Fruit fly (Drosophila melanogaster): ENCODE measurements around the gene Cox10.

Cox10 gene

dm6 chr2L:10292066-10292560, 39.2 kb upstream of the Cox10 start, which contains the start of gene Ufd4 (continued):
- peak; percentile 68 for TF ChIP-seq Ssrp (tag; optimal IDR thresholded peaks at IDR 0.05)
- TF ChIP-seq bigmax (GFP tag; optimal IDR thresholded peaks at IDR 0.05) = no peak
- peak; percentile 61 for TF ChIP-seq CG12744 (GFP tag; optimal IDR thresholded peaks at IDR 0.05)
- TF ChIP-seq CG9727 (GFP tag; optimal IDR thresholded peaks at IDR 0.05) = no peak
- peak; percentile 34 for TF ChIP-seq CG13775 (GFP tag; optimal IDR thresholded peaks at IDR 0.05)
- TF ChIP-seq H2.0 (GFP tag; IDR thresholded peaks at IDR 0.05) = peak; percentile 32; the same call in 1 of the 2 replicates
- TF ChIP-seq chm (GFP tag; IDR thresholded peaks at IDR 0.05) = no peak
- peak; percentile 5 for TF ChIP-seq emc (GFP tag; optimal IDR thresholded peaks at IDR 0.05)
- TF ChIP-seq Ada2b (GFP tag; IDR thresholded peaks at IDR 0.05) = peak; percentile 65
- TF ChIP-seq ab (GFP tag; optimal IDR thresholded peaks at IDR 0.05) = no peak
- peak; percentile 25 for TF ChIP-seq repo (GFP tag; optimal IDR thresholded peaks at IDR 0.05)
- TF ChIP-seq Bdp1 (GFP tag; optimal IDR thresholded peaks at IDR 0.05) = no peak
- TF ChIP-seq psq (GFP tag; optimal IDR thresholded peaks at IDR 0.05) = no peak
- TF ChIP-seq Neu2 (GFP tag; optimal IDR thresholded peaks at IDR 0.05; ENCODE audit: borderline replicate concordance) = no peak
- peak; percentile 73 for TF ChIP-seq CG17359 (tag; optimal IDR thresholded peaks at IDR 0.05)
- peak; percentile 93 for TF ChIP-seq onecut (GFP tag; IDR thresholded peaks at IDR 0.05)
- TF ChIP-seq en (GFP tag; optimal IDR thresholded peaks at IDR 0.05) = no peak
- TF ChIP-seq CG9817 (tag; optimal IDR thresholded peaks at IDR 0.05) = no peak
- TF ChIP-seq CG5953 (GFP tag; IDR thresholded peaks at IDR 0.05) = no peak
- TF ChIP-seq nerfin-2 (GFP tag; IDR thresholded peaks at IDR 0.05; ENCODE audit: partially characterized antibody) = no peak
- TF ChIP-seq CG18011 (GFP tag; optimal IDR thresholded peaks at IDR 0.05) = peak; percentile 19
- TF ChIP-seq tx (GFP tag; optimal IDR thresholded peaks at IDR 0.05) = peak; percentile 58
- TF ChIP-seq tin (GFP tag; optimal IDR thresholded peaks at IDR 0.05) = peak; percentile 68
- TF ChIP-seq mam (GFP tag; optimal IDR thresholded peaks at IDR 0.05) = peak; percentile 62
- TF ChIP-seq grau (tag; optimal IDR thresholded peaks at IDR 0.05) = no peak
- peak; percentile 83 for TF ChIP-seq CG17829 (tag; optimal IDR thresholded peaks at IDR 0.05)
- TF ChIP-seq ems (GFP tag; optimal IDR thresholded peaks at IDR 0.05) = peak; percentile 64
- peak; percentile 24 for TF ChIP-seq CG6683 (GFP tag; optimal IDR thresholded peaks at IDR 0.05)
- TF ChIP-seq CG13296 (GFP tag; optimal IDR thresholded peaks at IDR 0.05) = peak; percentile 76
- no peak for TF ChIP-seq CG15514 (GFP tag; optimal IDR thresholded peaks at IDR 0.05)
- TF ChIP-seq bbx (GFP tag; IDR thresholded peaks at IDR 0.05; ENCODE audit: partially characterized antibody) = peak; percentile 61; the same call in 1 of the 2 replicates
- TF ChIP-seq Dbx (GFP tag; IDR thresholded peaks at IDR 0.05) = peak; percentile 68; the same call in 1 of the 3 replicates
- peak; percentile 14 for TF ChIP-seq CG8089 (GFP tag; optimal IDR thresholded peaks at IDR 0.05)
- peak in 1 of 2 experiments; percentile 56 for TF ChIP-seq Hr51 (GFP tag; optimal IDR thresholded peaks at IDR 0.05)
- TF ChIP-seq CG16815 (GFP tag; optimal IDR thresholded peaks at IDR 0.05) = peak; percentile 0
- no peak for TF ChIP-seq Gsc (GFP tag; IDR thresholded peaks at IDR 0.05)
- peak; percentile 48 for TF ChIP-seq B-H2 (GFP tag; optimal IDR thresholded peaks at IDR 0.05)
- peak; percentile 77 for TF ChIP-seq MESR4 (GFP tag; optimal IDR thresholded peaks at IDR 0.05)
- TF ChIP-seq CG6654 (GFP tag; optimal IDR thresholded peaks at IDR 0.05) = no peak
- peak; percentile 43 for TF ChIP-seq kah (GFP tag; optimal IDR thresholded peaks at IDR 0.05)
- TF ChIP-seq Chrac-16 (GFP tag; optimal IDR thresholded peaks at IDR 0.05) = peak; percentile 55
- TF ChIP-seq Hand (GFP tag; optimal IDR thresholded peaks at IDR 0.05) = peak; percentile 81
- TF ChIP-seq jigr1 (GFP tag; IDR thresholded peaks at IDR 0.05) = no peak
- TF ChIP-seq dmrt11E (tag; optimal IDR thresholded peaks at IDR 0.05) = peak; percentile 62
- peak; percentile 75; the same call in 1 of the 2 replicates for TF ChIP-seq CG14014 (GFP tag; IDR thresholded peaks at IDR 0.05)
- TF ChIP-seq zfh2 (GFP tag; optimal IDR thresholded peaks at IDR 0.05) = peak; percentile 60
- peak; percentile 30 for TF ChIP-seq Hr3 (GFP tag; optimal IDR thresholded peaks at IDR 0.05)
- TF ChIP-seq unpg (GFP tag; optimal IDR thresholded peaks at IDR 0.05) = no peak
- TF ChIP-seq CG2116 (GFP tag; optimal IDR thresholded peaks at IDR 0.05) = peak; percentile 43
- TF ChIP-seq pho (GFP tag; optimal IDR thresholded peaks at IDR 0.05) = peak; percentile 61

Measured in whole organism, embryonic.